Worm (Caenorhabditis elegans) whole organism, L3 larva: Measurements from ENCODE around the gene F54D8.6.

Experiments used
- elt-3 ChIP-seq, 3 experiments: fragments of 150-350 bp in 1 of 3; sonication (generic microtip) in 2 of 3; optimal IDR thresholded peaks; 2 replicates in 2 of 3; 4 replicates in 1 of 3; lab custom pipeline; 2014 to 2017; ENCODE audit warnings: missing biosample characterization in 3 of 3, missing genetic modification characterization in 3 of 3
- fkh-2 ChIP-seq: fragments of 150-350 bp; optimal IDR thresholded peaks from 2 replicates; lab custom pipeline; 2014; ENCODE audit warnings: missing biosample characterization, missing genetic modification reagents, missing genetic modification characterization
- jun-1 ChIP-seq: fragments of 150-350 bp; optimal IDR thresholded peaks from 2 replicates; lab custom pipeline; 2014; ENCODE audit warnings: missing biosample characterization, missing genetic modification reagents, missing genetic modification characterization
- nhr-11 ChIP-seq: fragments of 150-350 bp; optimal IDR thresholded peaks from 2 replicates; lab custom pipeline; 2014; ENCODE audit warnings: missing biosample characterization, missing genetic modification characterization
- nhr-28 ChIP-seq: fragments of 150-350 bp; optimal IDR thresholded peaks from 2 replicates; lab custom pipeline; 2014; ENCODE audit warnings: missing biosample characterization, missing genetic modification characterization
- nhr-76 ChIP-seq: fragments of 150-350 bp; sonication (generic microtip); optimal IDR thresholded peaks from 5 replicates; lab custom pipeline; 2014; ENCODE audit warnings: missing biosample characterization, missing genetic modification characterization
- nhr-77 ChIP-seq: fragments of 150-350 bp; optimal IDR thresholded peaks from 2 replicates; lab custom pipeline; 2014; ENCODE audit warnings: missing biosample characterization, missing genetic modification characterization
- pha-4 ChIP-seq: fragments of 150-350 bp; optimal IDR thresholded peaks from 2 replicates; lab custom pipeline; 2014; ENCODE audit warnings: missing biosample characterization, missing genetic modification reagents, missing genetic modification characterization
- zag-1 ChIP-seq: fragments of 150-350 bp; optimal IDR thresholded peaks from 2 replicates; lab custom pipeline; 2014; ENCODE audit warnings: missing biosample characterization, missing genetic modification characterization

DNA sequence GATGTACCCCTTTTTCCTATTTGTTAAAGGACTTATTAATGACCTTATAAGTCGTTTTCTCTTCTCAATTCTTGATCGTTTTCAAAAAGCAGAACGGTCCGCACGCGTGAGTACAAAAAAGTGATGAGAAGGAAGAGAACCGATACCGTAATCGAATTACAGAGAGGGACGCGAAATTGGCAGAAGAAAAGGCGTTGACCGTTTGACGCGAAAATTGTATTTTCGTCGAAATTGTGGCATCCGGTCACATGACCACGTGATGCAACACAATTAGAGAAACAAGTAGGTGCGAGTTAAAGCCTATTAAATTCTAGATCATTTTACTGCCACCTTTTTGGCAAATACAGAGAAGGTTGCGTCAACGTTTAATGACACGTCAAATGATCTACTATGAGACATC lies 41.4 kb downstream of the F54D8.6 start:
- no peak for TF ChIP-seq elt-3 (tag; optimal IDR thresholded peaks at IDR 0.05; lab: Kevin White, UChicago)
- no peak for TF ChIP-seq nhr-11 (tag; lab: Kevin White, UChicago)
- no peak for TF ChIP-seq zag-1
- TF ChIP-seq fkh-2 (tag; lab: Kevin White, UChicago), result no peak
- no peak for TF ChIP-seq pha-4
- no peak for TF ChIP-seq nhr-28 (tag; lab: Kevin White, UChicago)
- TF ChIP-seq nhr-76 (tag; lab: Kevin White, UChicago), result no peak
- TF ChIP-seq nhr-77 (tag; lab: Kevin White, UChicago), result no peak
- TF ChIP-seq jun-1, result no peak
